Worm (Caenorhabditis elegans) whole organism, late embryonic: ENCODE data around the gene H21P03.10.

Source experiments
- C38D4.7 ChIP-seq: fragments of 200-800 bp; sonication (Bioruptor generic); optimal IDR thresholded peaks from 2 replicates; lab custom pipeline; 2018; ENCODE audit warnings: mild to moderate bottlenecking, missing genetic modification characterization, moderate library complexity, missing compliant biosample characterization
- K02D7.2 ChIP-seq: sonication (generic microtip); optimal IDR thresholded peaks from 2 replicates; lab custom pipeline; 2017; ENCODE audit warnings: mild to moderate bottlenecking, missing genetic modification characterization, missing compliant biosample characterization
- K09A11.1 ChIP-seq: sonication (generic microtip); optimal IDR thresholded peaks from 2 replicates; lab custom pipeline; 2017; ENCODE audit warnings: antibody characterized with exemption, mild to moderate bottlenecking, missing genetic modification characterization, missing compliant biosample characterization; ENCODE audit not compliant: insufficient read depth
- ahr-1 ChIP-seq: sonication (generic microtip); optimal IDR thresholded peaks from 2 replicates; lab custom pipeline; 2016; ENCODE audit warnings: missing genetic modification characterization, missing compliant biosample characterization
- ama-1 ChIP-seq: fragments of 150-350 bp; optimal IDR thresholded peaks from 2 replicates; lab custom pipeline; 2014
- ceh-14 ChIP-seq: sonication (generic microtip); optimal IDR thresholded peaks from 2 replicates; lab custom pipeline; 2016; ENCODE audit warnings: missing genotype, missing genetic modification characterization, missing compliant biosample characterization
- ceh-22 ChIP-seq: sonication (generic microtip); optimal IDR thresholded peaks from 2 replicates; lab custom pipeline; 2017; ENCODE audit warnings: missing biosample characterization, missing genetic modification characterization
- ceh-31 ChIP-seq: sonication (generic microtip); optimal IDR thresholded peaks from 2 replicates; lab custom pipeline; 2016; ENCODE audit warnings: missing genetic modification characterization, missing compliant biosample characterization
- ceh-45 ChIP-seq: fragments of 200-800 bp; sonication (Bioruptor generic); IDR thresholded peaks from 2 replicates; pipeline ENCODE4 v1.3.6; 2022; ENCODE audit warnings: missing genetic modification reagents, missing genetic modification characterization, missing compliant biosample characterization
- ceh-48 ChIP-seq: sonication (generic microtip); optimal IDR thresholded peaks from 2 replicates; lab custom pipeline; 2016; ENCODE audit warnings: missing genetic modification characterization, inconsistent platforms, missing compliant biosample characterization
- che-1 ChIP-seq: sonication (generic microtip); optimal IDR thresholded peaks from 2 replicates; lab custom pipeline; 2016; ENCODE audit warnings: mild to moderate bottlenecking, missing genetic modification characterization, missing compliant biosample characterization
- elt-2 ChIP-seq: sonication (generic microtip); optimal IDR thresholded peaks from 2 replicates; lab custom pipeline; 2016; ENCODE audit warnings: missing genetic modification reagents, missing genetic modification characterization, missing compliant biosample characterization
- elt-4 ChIP-seq: sonication (generic microtip); optimal IDR thresholded peaks from 2 replicates; lab custom pipeline; 2016; ENCODE audit warnings: missing genetic modification characterization, missing compliant biosample characterization
- ets-4 ChIP-seq: sonication (generic microtip); optimal IDR thresholded peaks from 2 replicates; lab custom pipeline; 2016; ENCODE audit warnings: missing genetic modification characterization, missing compliant biosample characterization
- eyg-1 ChIP-seq: sonication (generic microtip); optimal IDR thresholded peaks from 2 replicates; lab custom pipeline; 2016; ENCODE audit warnings: missing genotype, missing genetic modification characterization, missing compliant biosample characterization
- fax-1 ChIP-seq: sonication (generic microtip); optimal IDR thresholded peaks from 2 replicates; lab custom pipeline; 2016; ENCODE audit warnings: missing genotype, missing genetic modification characterization, missing compliant biosample characterization
- fkh-10 ChIP-seq: fragments of 150-350 bp; optimal IDR thresholded peaks from 2 replicates; lab custom pipeline; 2014; ENCODE audit warnings: missing biosample characterization, missing genetic modification reagents, missing genetic modification characterization
- fkh-6 ChIP-seq: sonication (generic microtip); optimal IDR thresholded peaks from 2 replicates; lab custom pipeline; 2016; ENCODE audit warnings: missing genetic modification characterization, missing compliant biosample characterization
- hlh-6 ChIP-seq: sonication (generic microtip); optimal IDR thresholded peaks from 2 replicates; lab custom pipeline; 2016; ENCODE audit warnings: missing genotype, missing genetic modification characterization, missing compliant biosample characterization
- hlh-8 ChIP-seq: sonication (generic microtip); optimal IDR thresholded peaks from 2 replicates; lab custom pipeline; 2016; ENCODE audit warnings: missing genotype, missing genetic modification characterization, missing compliant biosample characterization
- lin-11 ChIP-seq: fragments of 200-800 bp; sonication (Bioruptor generic); optimal IDR thresholded peaks from 2 replicates; lab custom pipeline; 2018; ENCODE audit warnings: mild to moderate bottlenecking, missing genetic modification characterization, missing compliant biosample characterization
- madf-2 ChIP-seq: sonication (generic microtip); optimal IDR thresholded peaks from 2 replicates; lab custom pipeline; 2017; ENCODE audit warnings: missing genetic modification characterization, missing compliant biosample characterization
- nfya-1 ChIP-seq: sonication (generic microtip); optimal IDR thresholded peaks from 2 replicates; lab custom pipeline; 2017; ENCODE audit warnings: missing genetic modification characterization, mild to moderate bottlenecking, missing compliant biosample characterization, antibody characterized with exemption, moderate library complexity
- nhr-232 ChIP-seq: sonication (generic microtip); optimal IDR thresholded peaks from 2 replicates; lab custom pipeline; 2016; ENCODE audit warnings: missing genetic modification characterization, missing compliant biosample characterization
- npax-4 ChIP-seq: sonication (generic microtip); optimal IDR thresholded peaks from 2 replicates; lab custom pipeline; 2016; ENCODE audit warnings: missing genetic modification characterization, missing compliant biosample characterization
- odd-2 ChIP-seq: sonication (generic microtip); optimal IDR thresholded peaks from 2 replicates; lab custom pipeline; 2017; ENCODE audit warnings: antibody characterized with exemption, mild to moderate bottlenecking, missing genetic modification characterization, missing compliant biosample characterization
- pag-3 ChIP-seq: sonication (generic microtip); optimal IDR thresholded peaks from 2 replicates; lab custom pipeline; 2016; ENCODE audit warnings: missing compliant biosample characterization, missing genetic modification characterization, borderline replicate concordance
- pax-1 ChIP-seq: fragments of 150-350 bp; optimal IDR thresholded peaks from 2 replicates; lab custom pipeline; 2014; ENCODE audit warnings: missing biosample characterization, missing genetic modification characterization
- pqm-1 ChIP-seq: sonication (generic microtip); optimal IDR thresholded peaks from 2 replicates; lab custom pipeline; 2016; ENCODE audit warnings: missing genetic modification characterization, missing compliant biosample characterization
- pros-1 ChIP-seq: fragments of 150-350 bp; optimal IDR thresholded peaks from 2 replicates; lab custom pipeline; 2014; ENCODE audit warnings: missing biosample characterization, missing genetic modification reagents, missing genetic modification characterization
- ref-2 ChIP-seq: sonication (generic microtip); optimal IDR thresholded peaks from 2 replicates; lab custom pipeline; 2016; ENCODE audit warnings: missing genetic modification characterization, missing compliant biosample characterization
- sdc-2 ChIP-seq: sonication (generic microtip); optimal IDR thresholded peaks from 2 replicates; lab custom pipeline; 2016; ENCODE audit warnings: missing genotype, missing genetic modification characterization, missing compliant biosample characterization
- sox-2 ChIP-seq: fragments of 200-800 bp; sonication (Bioruptor generic); IDR thresholded peaks from 2 replicates; pipeline ENCODE4 v1.3.6; 2022; ENCODE audit warnings: missing genetic modification reagents, missing genetic modification characterization, missing compliant biosample characterization
- syd-9 ChIP-seq: sonication (generic microtip); optimal IDR thresholded peaks from 2 replicates; lab custom pipeline; 2016; ENCODE audit warnings: mild to moderate bottlenecking, missing genetic modification characterization, moderate library complexity, missing compliant biosample characterization
- tbx-2 ChIP-seq: sonication (generic microtip); optimal IDR thresholded peaks from 2 replicates; lab custom pipeline; 2016; ENCODE audit warnings: missing genetic modification characterization, missing compliant biosample characterization
- ttx-3 ChIP-seq: sonication (generic microtip); optimal IDR thresholded peaks from 2 replicates; lab custom pipeline; 2016; ENCODE audit warnings: missing genetic modification reagents, missing genetic modification characterization, missing compliant biosample characterization
- unc-3 ChIP-seq, 2 experiments: fragments of 200-800 bp in 1 of 2; sonication (Bioruptor generic) in 1 of 2; sonication (generic microtip) in 1 of 2; conservative IDR thresholded peaks in 1 of 2; optimal IDR thresholded peaks in 1 of 2; 2 replicates each; pipeline versions ENCODE4 v1.3.6 to Lab custom; 2016 to 2022; ENCODE audit warnings: missing compliant biosample characterization in 2 of 2, missing genetic modification characterization in 2 of 2, missing genetic modification reagents in 1 of 2
- unc-55 ChIP-seq: sonication (generic microtip); optimal IDR thresholded peaks from 2 replicates; lab custom pipeline; 2017; ENCODE audit warnings: missing biosample characterization, missing genetic modification reagents, missing genetic modification characterization
- ztf-16 ChIP-seq: sonication (generic microtip); optimal IDR thresholded peaks from 2 replicates; lab custom pipeline; 2017; ENCODE audit warnings: missing genetic modification characterization, missing compliant biosample characterization

The H21P03.10 gene

DNA sequence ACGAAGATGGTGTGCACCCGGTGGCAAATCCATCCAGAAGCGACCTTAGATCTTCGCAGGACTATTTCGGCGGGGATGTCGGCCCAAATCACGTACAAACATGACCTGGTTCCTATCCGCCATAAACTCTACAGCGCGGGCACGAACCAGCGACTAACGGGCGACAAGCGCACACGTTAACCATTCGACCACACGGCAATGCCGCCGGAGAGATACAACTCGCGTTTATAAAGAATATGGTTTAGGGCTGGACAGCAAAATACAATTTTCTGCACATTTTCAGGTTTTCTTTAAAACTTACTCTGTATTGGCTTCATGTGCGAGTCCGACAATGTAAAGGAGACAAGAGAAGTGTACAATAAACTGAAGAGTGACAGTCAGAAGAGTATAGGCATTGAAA is 26.5 kb upstream of the H21P03.10 start (continued):
- TF ChIP-seq unc-3 (GFP tag; conservative IDR thresholded peaks at IDR 0.05; lab: Robert Waterston, UW) (peak; percentile 93), unc-3 (tag; optimal IDR thresholded peaks at IDR 0.05; lab: Kevin White, UChicago) (peak; percentile 88), elt-4 (peak; percentile 95), ceh-45 (GFP tag; lab: Robert Waterston, UW) (peak; percentile 91), unc-55 (GFP tag; lab: Kevin White, UChicago) (no peak), pag-3 (tag; lab: Kevin White, UChicago) (peak; percentile 68), npax-4 (peak; percentile 87), ets-4 (tag; lab: Kevin White, UChicago) (peak; percentile 79), odd-2 (tag; lab: Kevin White, UChicago) (peak; percentile 38), pqm-1 (tag; lab: Kevin White, UChicago) (peak; percentile 96), elt-2 (tag; lab: Kevin White, UChicago) (peak; percentile 96), sox-2 (GFP tag; lab: Robert Waterston, UW) (peak; percentile 93), ref-2 (peak; percentile 87), fkh-6 (tag; lab: Kevin White, UChicago) (peak; percentile 93), hlh-8 (tag; lab: Kevin White, UChicago) (peak; percentile 81), fkh-10 (peak; percentile 75), sdc-2 (peak; percentile 84), pros-1 (peak; percentile 42)

DNA sequence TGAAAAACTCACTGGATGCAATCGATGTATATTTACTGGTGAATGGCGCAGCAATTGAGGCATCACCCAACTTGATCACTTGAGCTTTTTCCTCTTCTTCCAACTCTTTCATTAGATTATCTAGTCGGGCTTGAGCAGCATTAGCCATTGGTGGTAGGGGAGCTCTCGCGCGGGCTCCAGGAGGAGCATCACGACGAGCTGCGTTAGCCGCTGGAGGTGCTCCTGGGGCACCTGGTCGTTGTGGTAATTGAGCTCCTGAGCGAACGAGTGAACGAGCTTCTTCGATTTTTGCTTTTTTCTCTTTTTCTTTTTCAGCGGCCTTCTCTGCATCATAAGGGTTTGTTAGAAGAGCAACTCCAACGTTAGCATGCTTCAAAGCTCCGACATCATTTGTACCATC is 25.4 kb upstream of the H21P03.10 start:
- TF ChIP-seq ttx-3 (tag; lab: Kevin White, UChicago) (no peak), hlh-6 (no peak), ahr-1 (tag; lab: Kevin White, UChicago) (no peak), ceh-14 (tag; lab: Kevin White, UChicago) (no peak)

DNA sequence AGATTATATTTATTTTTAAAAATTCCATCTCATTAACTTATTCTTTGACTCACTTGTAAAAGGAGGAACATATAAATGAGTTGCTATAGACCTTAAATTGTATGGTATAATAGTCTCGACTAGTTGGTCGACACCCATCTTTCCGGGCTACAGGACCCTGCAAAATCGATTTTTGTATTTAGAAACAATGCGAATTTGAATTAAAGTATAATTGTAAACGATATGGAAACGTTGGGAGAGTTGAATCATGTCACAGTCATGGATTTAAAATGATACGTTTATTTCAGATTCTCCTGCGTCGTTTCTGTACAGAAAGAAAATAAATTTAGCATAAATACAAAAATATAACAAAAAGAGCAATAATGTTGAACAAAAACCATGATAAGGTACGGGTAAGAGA is 21.4 kb upstream of the H21P03.10 start, which contains the start of gene catp-8:
Gene catp-8 (minus strand): TSS at position 157 of the 400 bp plus-strand sequence.
- TF ChIP-seq C38D4.7 (GFP tag; lab: Kevin White, UChicago) (no peak), elt-2 (tag; lab: Kevin White, UChicago) (no peak), madf-2 (tag; lab: Kevin White, UChicago) (no peak), che-1 (tag; lab: Kevin White, UChicago) (no peak), ama-1 (lab: Kevin White, UChicago) (no peak), K09A11.1 (tag; lab: Kevin White, UChicago) (no peak), fax-1 (no peak), K02D7.2 (no peak), pros-1 (no peak), ztf-16 (no peak), eyg-1 (tag; lab: Kevin White, UChicago) (no peak), hlh-8 (tag; lab: Kevin White, UChicago) (no peak), lin-11 (tag; lab: Kevin White, UChicago) (no peak), syd-9 (no peak), nhr-232 (tag; lab: Kevin White, UChicago) (no peak), ceh-48 (tag; lab: Kevin White, UChicago) (no peak), npax-4 (no peak)

DNA sequence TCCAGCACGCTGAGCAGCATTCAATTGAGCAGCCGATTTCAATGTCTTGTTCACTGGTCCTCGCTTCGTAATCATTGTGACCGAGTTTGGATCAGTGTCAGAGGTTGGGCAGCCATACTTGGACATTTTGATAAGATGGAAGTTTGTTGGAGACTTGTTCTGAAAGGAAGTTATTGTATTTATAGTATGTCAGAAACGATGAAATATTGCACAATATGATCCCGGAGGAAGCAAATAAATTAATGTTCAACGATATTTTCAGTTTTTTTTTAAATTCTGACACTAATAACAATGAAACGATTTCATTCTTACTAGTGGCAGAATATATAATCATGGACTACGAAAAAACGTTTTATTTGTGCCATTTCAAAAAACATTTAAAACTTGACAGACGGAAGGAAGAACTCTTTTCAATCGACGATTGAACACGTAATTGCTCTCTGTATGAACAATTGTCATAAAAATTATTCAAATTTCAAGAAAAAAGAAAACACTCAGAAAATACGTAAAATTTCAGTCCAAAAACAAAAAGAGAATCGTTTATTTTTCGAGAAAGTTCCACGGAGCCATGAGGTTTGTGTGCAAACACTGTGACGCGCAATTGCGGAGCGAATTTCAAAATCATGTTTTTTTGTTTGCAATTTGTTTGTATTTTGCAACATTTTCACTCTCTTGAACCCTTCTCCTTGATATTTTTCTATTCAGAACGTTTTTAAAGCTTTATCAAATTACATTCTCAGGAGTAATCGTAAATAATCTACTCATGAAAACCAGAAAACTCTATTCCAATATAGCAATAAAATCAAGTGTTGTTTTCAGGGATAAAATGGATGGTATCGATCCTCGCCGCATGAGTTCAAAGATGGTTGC is 20.3 kb upstream of the H21P03.10 start, which contains the start of the genes mbf-1 and nse-4:
Gene mbf-1 (minus strand): TSS at position 343 of the 870 bp plus-strand sequence.
Gene nse-4 (plus strand): TSS at position 820 of the 870 bp plus-strand sequence.
- TF ChIP-seq elt-2 (tag; lab: Kevin White, UChicago) (peak; percentile 30), nfya-1 (peak; percentile 68), che-1 (tag; lab: Kevin White, UChicago) (no peak), ref-2 (peak; percentile 54), unc-55 (GFP tag; lab: Kevin White, UChicago) (peak; percentile 77), ceh-22 (tag; lab: Kevin White, UChicago) (no peak), pax-1 (tag; lab: Kevin White, UChicago) (peak; percentile 27), ceh-31 (tag; lab: Kevin White, UChicago) (peak; percentile 33), pros-1 (no peak), tbx-2 (tag; lab: Kevin White, UChicago) (peak; percentile 34)
